Fruit fly (Drosophila melanogaster): Measurements from ENCODE around the gene Blos3.

The Blos3 gene

dm6 chr3L:18822450-18823220 is 47.4 kb upstream of the Blos3 start, which contains the start of gene Cat (continued):
- peak; percentile 47 for TF ChIP-seq NfI (GFP tag; optimal IDR thresholded peaks at IDR 0.05)
- TF ChIP-seq ATbp (GFP tag; optimal IDR thresholded peaks at IDR 0.05), result no peak
- TF ChIP-seq vfl (GFP tag; optimal IDR thresholded peaks at IDR 0.05), result peak; percentile 52
- TF ChIP-seq Sin3A (optimal IDR thresholded peaks at IDR 0.05), result peak; percentile 1
- no peak for TF ChIP-seq HmgD (GFP tag; optimal IDR thresholded peaks at IDR 0.05)
- no peak for TF ChIP-seq CG14965 (GFP tag; optimal IDR thresholded peaks at IDR 0.05; ENCODE audit: borderline replicate concordance)
- TF ChIP-seq CG34376 (GFP tag; optimal IDR thresholded peaks at IDR 0.05), result peak; percentile 14
- peak; percentile 11 for TF ChIP-seq CG10979 (tag; optimal IDR thresholded peaks at IDR 0.05)
- peak; percentile 43 for TF ChIP-seq CG4424 (GFP tag; optimal IDR thresholded peaks at IDR 0.05)
- no peak for TF ChIP-seq da (GFP tag; optimal IDR thresholded peaks at IDR 0.05)
- no peak; the same call in none of the 2 replicates for TF ChIP-seq CG6689 (GFP tag; IDR thresholded peaks at IDR 0.05)
- peak; percentile 17 for TF ChIP-seq Hr3 (GFP tag; optimal IDR thresholded peaks at IDR 0.05)
- TF ChIP-seq eyg (GFP tag; optimal IDR thresholded peaks at IDR 0.05), result no peak
- peak; percentile 2 for TF ChIP-seq bab2 (GFP tag; optimal IDR thresholded peaks at IDR 0.05)
- no peak for TF ChIP-seq ase (GFP tag; IDR thresholded peaks at IDR 0.05)
- TF ChIP-seq zen (tag; optimal IDR thresholded peaks at IDR 0.05), result peak; percentile 16
- peak; percentile 17 for TF ChIP-seq kni (GFP tag; optimal IDR thresholded peaks at IDR 0.05)
- no peak for TF ChIP-seq eve (GFP tag; optimal IDR thresholded peaks at IDR 0.05)
- no peak for TF ChIP-seq stc (GFP tag; IDR thresholded peaks at IDR 0.05)
- TF ChIP-seq emc (GFP tag; optimal IDR thresholded peaks at IDR 0.05), result no peak
- TF ChIP-seq CG11723 (GFP tag; optimal IDR thresholded peaks at IDR 0.05), result no peak
- TF ChIP-seq H15 (GFP tag; IDR thresholded peaks at IDR 0.05), result no peak
- no peak for TF ChIP-seq CG5180 (GFP tag; optimal IDR thresholded peaks at IDR 0.05)
- TF ChIP-seq Ravus (GFP tag; IDR thresholded peaks at IDR 0.05), result no peak
- TF ChIP-seq crp (GFP tag; optimal IDR thresholded peaks at IDR 0.05), result peak in 1 of 2 experiments; percentile 12
- peak; percentile 80; the same call in 2 of the 3 replicates for TF ChIP-seq Opbp (GFP tag; IDR thresholded peaks at IDR 0.05; ENCODE audit: partially characterized antibody)
- TF ChIP-seq sob (GFP tag; IDR thresholded peaks at IDR 0.05), result peak; percentile 60; the same call in 1 of the 2 replicates
- no peak for TF ChIP-seq CG8944 (GFP tag; optimal IDR thresholded peaks at IDR 0.05)
- TF ChIP-seq CG17568 (GFP tag; optimal IDR thresholded peaks at IDR 0.05), result no peak
- TF ChIP-seq HLH3B (GFP tag; IDR thresholded peaks at IDR 0.05), result no peak
- TF ChIP-seq Hr78 (GFP tag; optimal IDR thresholded peaks at IDR 0.05), result peak in 1 of 2 experiments; percentile 98
- TF ChIP-seq disco-r (GFP tag; optimal IDR thresholded peaks at IDR 0.05), result no peak
- TF ChIP-seq CG32772 (GFP tag; IDR thresholded peaks at IDR 0.05), result no peak
- peak; percentile 89 for TF ChIP-seq CG34224 (GFP tag; IDR thresholded peaks at IDR 0.05; ENCODE audit: partially characterized antibody)
- TF ChIP-seq CG9817 (tag; optimal IDR thresholded peaks at IDR 0.05), result no peak
- peak; percentile 89 for TF ChIP-seq sna (GFP tag; IDR thresholded peaks at IDR 0.05; ENCODE audit: partially characterized antibody)
- peak; percentile 86 for TF ChIP-seq Xbp1 (GFP tag; optimal IDR thresholded peaks at IDR 0.05)
- TF ChIP-seq CG10959 (GFP tag; IDR thresholded peaks at IDR 0.05), result no peak
- no peak for TF ChIP-seq yki (optimal IDR thresholded peaks at IDR 0.05)
- peak; percentile 10 for TF ChIP-seq gfzf (GFP tag; optimal IDR thresholded peaks at IDR 0.05)
- no peak for TF ChIP-seq sima (GFP tag; optimal IDR thresholded peaks at IDR 0.05)
- TF ChIP-seq pb (GFP tag; optimal IDR thresholded peaks at IDR 0.05), result no peak
- no peak for TF ChIP-seq CG6254 (GFP tag; optimal IDR thresholded peaks at IDR 0.05)
- peak; percentile 27 for TF ChIP-seq Blimp-1 (GFP tag; optimal IDR thresholded peaks at IDR 0.05)
- TF ChIP-seq kay (GFP tag; optimal IDR thresholded peaks at IDR 0.05), result no peak
- TF ChIP-seq CG10654 (GFP tag; optimal IDR thresholded peaks at IDR 0.05), result no peak
- TF ChIP-seq CG18599 (GFP tag; optimal IDR thresholded peaks at IDR 0.05), result no peak
- TF ChIP-seq onecut (GFP tag; IDR thresholded peaks at IDR 0.05), result peak; percentile 18; the same call in 1 of the 2 replicates
- no peak for TF ChIP-seq sens-2 (GFP tag; IDR thresholded peaks at IDR 0.05)
